Fruit fly (Drosophila melanogaster) whole organism, wandering third instar larva: ENCODE measurements around the gene vih.

ENCODE experiments used
- Abd-B ChIP-seq: fragments of >200 bp; optimal IDR thresholded peaks from 2 replicates; lab custom pipeline; 2017; ENCODE audit warnings: missing biosample characterization, missing genetic modification characterization
- CG32264 ChIP-seq: fragments of 200-800 bp; sonication (Bioruptor generic); optimal IDR thresholded peaks from 2 replicates; lab custom pipeline; 2016; ENCODE audit warnings: missing biosample characterization, missing genetic modification characterization
- CG9705 ChIP-seq: fragments of 200-800 bp; sonication (Bioruptor generic); optimal IDR thresholded peaks from 2 replicates; lab custom pipeline; 2018; ENCODE audit warnings: missing biosample characterization, mild to moderate bottlenecking, missing genetic modification characterization
- CrebA ChIP-seq: fragments of 200-800 bp; sonication (Bioruptor generic); optimal IDR thresholded peaks from 2 replicates; lab custom pipeline; 2016; ENCODE audit warnings: missing biosample characterization, mild to moderate bottlenecking, missing genetic modification characterization, borderline replicate concordance
- Dfd ChIP-seq: fragments of >200 bp; optimal IDR thresholded peaks from 2 replicates; lab custom pipeline; 2017; ENCODE audit warnings: missing biosample characterization, missing genetic modification characterization
- Dif ChIP-seq: fragments of 200-275, 200-300 bp; sonication (Bioruptor generic); optimal IDR thresholded peaks from 2 replicates; lab custom pipeline; 2018; ENCODE audit warnings: missing biosample characterization, missing genetic modification characterization; ENCODE audit not compliant: partially characterized antibody
- GATAd ChIP-seq: sonication (Bioruptor generic); optimal IDR thresholded peaks from 2 replicates; lab custom pipeline; 2016; ENCODE audit warnings: missing biosample characterization, missing genetic modification characterization
- HLH106 ChIP-seq: fragments of 200-800 bp; optimal IDR thresholded peaks from 3 replicates; lab custom pipeline; 2019; ENCODE audit warnings: missing biosample characterization, mild to moderate bottlenecking, missing genetic modification characterization, moderate library complexity
- Hnf4 ChIP-seq: fragments of 200-800 bp; sonication (Bioruptor generic); optimal IDR thresholded peaks from 2 replicates; lab custom pipeline; 2016; ENCODE audit warnings: missing biosample characterization, mild to moderate bottlenecking, missing genetic modification characterization
- Hr78 ChIP-seq: fragments of >200 bp; optimal IDR thresholded peaks from 2 replicates; lab custom pipeline; 2017; ENCODE audit warnings: missing biosample characterization, missing genetic modification characterization
- Hr83 ChIP-seq: fragments of 200-300 bp; sonication (Bioruptor generic); optimal IDR thresholded peaks from 2 replicates; lab custom pipeline; 2016; ENCODE audit warnings: missing biosample characterization, mild to moderate bottlenecking, missing genetic modification characterization, moderate library complexity; ENCODE audit not compliant: poor library complexity, severe bottlenecking
- Jra ChIP-seq: sonication (Bioruptor generic); optimal IDR thresholded peaks from 2 replicates; lab custom pipeline; 2016; ENCODE audit warnings: missing biosample characterization, missing genetic modification characterization
- Mio ChIP-seq: sonication (Bioruptor generic); optimal IDR thresholded peaks from 2 replicates; lab custom pipeline; 2016; ENCODE audit warnings: missing biosample characterization, missing genetic modification characterization
- Myc ChIP-seq: fragments of >200 bp; optimal IDR thresholded peaks from 2 replicates; lab custom pipeline; 2017
- N ChIP-seq: fragments of >200 bp; optimal IDR thresholded peaks from 2 replicates; lab custom pipeline; 2018; ENCODE audit warnings: missing biosample characterization, missing external identifiers, missing genetic modification characterization
- OdsH ChIP-seq: fragments of 200-800 bp; sonication (Bioruptor generic); optimal IDR thresholded peaks from 2 replicates; lab custom pipeline; 2016; ENCODE audit warnings: missing biosample characterization, mild to moderate bottlenecking, missing genetic modification characterization
- Rel ChIP-seq, 2 experiments: fragments of 200-800 bp; sonication (Bioruptor generic) in 1 of 2; optimal IDR thresholded peaks; 2 replicates in 1 of 2; 3 replicates in 1 of 2; lab custom pipeline; 2016 to 2019; ENCODE audit warnings: mild to moderate bottlenecking in 2 of 2, missing biosample characterization in 2 of 2, missing genetic modification characterization in 2 of 2, moderate library complexity in 1 of 2
- Sp1 ChIP-seq: fragments of 200-800 bp; sonication (Bioruptor generic); optimal IDR thresholded peaks from 3 replicates; lab custom pipeline; 2019; ENCODE audit warnings: missing biosample characterization, mild to moderate bottlenecking, missing genetic modification characterization, moderate library complexity
- Vsx2 ChIP-seq: fragments of 200-300, 225-300 bp; sonication (Bioruptor generic); optimal IDR thresholded peaks from 2 replicates; lab custom pipeline; 2018; ENCODE audit warnings: missing biosample characterization, missing genetic modification characterization; ENCODE audit not compliant: partially characterized antibody
- br ChIP-seq: fragments of 200-800 bp; sonication (Bioruptor generic); optimal IDR thresholded peaks from 2 replicates; lab custom pipeline; 2016; ENCODE audit warnings: missing biosample characterization, missing genetic modification characterization
- brk ChIP-seq: fragments of 200-800 bp; sonication (Bioruptor generic); optimal IDR thresholded peaks from 2 replicates; lab custom pipeline; 2016; ENCODE audit warnings: missing biosample characterization, mild to moderate bottlenecking, missing genetic modification characterization
- dl ChIP-seq, 2 experiments: fragments of 175-275, 200-275 bp in 1 of 2; fragments of 200-275 bp in 1 of 2; sonication (Bioruptor generic); optimal IDR thresholded peaks; lab custom pipeline; 2018; ENCODE audit warnings: mild to moderate bottlenecking in 2 of 2, missing biosample characterization in 2 of 2, missing genetic modification characterization in 2 of 2, moderate library complexity in 2 of 2; ENCODE audit not compliant: partially characterized antibody in 2 of 2, insufficient read depth in 1 of 2
- dmrt93B ChIP-seq: fragments of 200-800 bp; sonication (Bioruptor generic); optimal IDR thresholded peaks from 2 replicates; lab custom pipeline; 2018; ENCODE audit warnings: missing biosample characterization, mild to moderate bottlenecking, missing genetic modification characterization
- dsf ChIP-seq: sonication (Bioruptor generic); optimal IDR thresholded peaks from 2 replicates; lab custom pipeline; 2016; ENCODE audit warnings: missing biosample characterization, missing genetic modification characterization, borderline replicate concordance
- ey ChIP-seq: fragments of 200-800 bp; sonication (Bioruptor generic); optimal IDR thresholded peaks from 2 replicates; lab custom pipeline; 2016; ENCODE audit warnings: missing biosample characterization, missing genetic modification characterization
- foxo ChIP-seq, 2 experiments: fragments of 200-800 bp; sonication (Bioruptor generic); optimal IDR thresholded peaks; 2 replicates in 1 of 2; 3 replicates in 1 of 2; lab custom pipeline; 2016 to 2017; ENCODE audit warnings: missing biosample characterization in 2 of 2, missing genetic modification characterization in 2 of 2
- fru ChIP-seq: fragments of 200-800 bp; sonication (Bioruptor generic); optimal IDR thresholded peaks from 3 replicates; lab custom pipeline; 2016; ENCODE audit warnings: missing biosample characterization, mild to moderate bottlenecking, missing genetic modification characterization
- h ChIP-seq: fragments of 200-800 bp; sonication (Bioruptor generic); optimal IDR thresholded peaks from 3 replicates; lab custom pipeline; 2016; ENCODE audit warnings: missing biosample characterization, mild to moderate bottlenecking, missing genetic modification characterization
- jim ChIP-seq: fragments of 175-275, 200-325 bp; sonication (Bioruptor generic); optimal IDR thresholded peaks from 2 replicates; lab custom pipeline; 2016; ENCODE audit warnings: missing biosample characterization, mild to moderate bottlenecking, missing genetic modification characterization
- lola ChIP-seq: fragments of >200 bp; optimal IDR thresholded peaks from 2 replicates; lab custom pipeline; 2017; ENCODE audit warnings: missing biosample characterization, missing genetic modification characterization
- pan ChIP-seq: fragments of >200 bp; optimal IDR thresholded peaks from 2 replicates; lab custom pipeline; 2017
- psq ChIP-seq: fragments of 200-800 bp; sonication (Bioruptor generic); optimal IDR thresholded peaks from 3 replicates; lab custom pipeline; 2017; ENCODE audit warnings: missing biosample characterization, mild to moderate bottlenecking, missing genetic modification characterization, moderate library complexity
- rgr ChIP-seq: fragments of 200-800 bp; sonication (Bioruptor generic); optimal IDR thresholded peaks from 3 replicates; lab custom pipeline; 2016; ENCODE audit warnings: missing biosample characterization, mild to moderate bottlenecking, missing genetic modification characterization
- sage ChIP-seq: fragments of 200-800 bp; sonication (Bioruptor generic); optimal IDR thresholded peaks from 2 replicates; lab custom pipeline; 2016; ENCODE audit warnings: missing biosample characterization, mild to moderate bottlenecking, missing genetic modification characterization
- sv ChIP-seq: fragments of 200-800 bp; sonication (Bioruptor generic); optimal IDR thresholded peaks from 3 replicates; lab custom pipeline; 2016; ENCODE audit warnings: missing biosample characterization, missing genetic modification characterization
- tai ChIP-seq: sonication (Bioruptor generic); optimal IDR thresholded peaks from 2 replicates; lab custom pipeline; 2016; ENCODE audit warnings: missing biosample characterization, missing genetic modification characterization
- usp ChIP-seq: fragments of >200 bp; optimal IDR thresholded peaks from 2 replicates; lab custom pipeline; 2017; ENCODE audit warnings: missing biosample characterization, missing genetic modification characterization
- woc ChIP-seq: sonication (Bioruptor generic); optimal IDR thresholded peaks from 2 replicates; lab custom pipeline; 2016; ENCODE audit warnings: missing biosample characterization, mild to moderate bottlenecking, missing genetic modification characterization

Gene vih

dm6 chr3L:12503865-12504650, at the start of gene vih, which contains the start of gene CG10646:
TSS of gene vih (plus strand) at chr3L:12504292.
TSS of gene CG10646 (minus strand) at chr3L:12503894.
- TF ChIP-seq sage (GFP tag; lab: Kevin White, UChicago) (no peak), Hr83 (GFP tag; lab: Kevin White, UChicago) (peak; percentile 47), dmrt93B (GFP tag; lab: Kevin White, UChicago) (no peak), tai (GFP tag; lab: Kevin White, UChicago) (no peak), foxo (GFP tag; optimal IDR thresholded peaks at IDR 0.05; lab: Kevin White, UChicago) (peak in 1 of 2 experiments; percentile 66), usp (GFP tag; lab: Kevin White, UChicago) (no peak), rgr (GFP tag; lab: Kevin White, UChicago) (peak; percentile 60), Myc (lab: Kevin White, UChicago) (peak; percentile 47), br (peak; percentile 11), HLH106 (peak; percentile 45), Abd-B (GFP tag; lab: Kevin White, UChicago) (no peak), psq (GFP tag; lab: Kevin White, UChicago) (peak; percentile 67), dl (GFP tag; optimal IDR thresholded peaks at IDR 0.05; lab: Kevin White, UChicago; ENCODE audit: insufficient read depth in 1 of 2, partially characterized antibody in 2 of 2) (no peak), CG9705 (peak; percentile 40), h (GFP tag; lab: Kevin White, UChicago) (peak; percentile 59), Rel (GFP tag; optimal IDR thresholded peaks at IDR 0.05; lab: Kevin White, UChicago) (no peak), Rel (tag; optimal IDR thresholded peaks at IDR 0.05; lab: Kevin White, UChicago) (peak; percentile 43), Sp1 (peak; percentile 54), fru (GFP tag; lab: Kevin White, UChicago) (peak; percentile 50), dsf (GFP tag; lab: Kevin White, UChicago) (peak; percentile 24), OdsH (peak; percentile 37), ey (GFP tag; lab: Kevin White, UChicago) (peak; percentile 12), Mio (no peak)

dm6 chr3L:12455034-12455433, 49.1 kb upstream of the vih start:
- TF ChIP-seq Myc (lab: Kevin White, UChicago), result no peak
- no peak for TF ChIP-seq sage (GFP tag; lab: Kevin White, UChicago)
- no peak for TF ChIP-seq pan (lab: Kevin White, UChicago)
- no peak for TF ChIP-seq GATAd

dm6 chr3L:12456916-12457662, 47.0 kb upstream of the vih start:
- TF ChIP-seq sv, result peak; percentile 24
- no peak for TF ChIP-seq Hr83 (GFP tag; lab: Kevin White, UChicago)
- no peak for TF ChIP-seq N (GFP tag; lab: Kevin White, UChicago)
- no peak for TF ChIP-seq Rel (GFP tag; optimal IDR thresholded peaks at IDR 0.05; lab: Kevin White, UChicago)
- no peak for TF ChIP-seq Rel (tag; optimal IDR thresholded peaks at IDR 0.05; lab: Kevin White, UChicago)
- TF ChIP-seq HLH106, result peak; percentile 56
- no peak for TF ChIP-seq CG32264 (GFP tag; lab: Kevin White, UChicago)
- peak; percentile 48 for TF ChIP-seq OdsH
- no peak for TF ChIP-seq brk (GFP tag; lab: Kevin White, UChicago)
- TF ChIP-seq lola (GFP tag; lab: Kevin White, UChicago), result no peak
- TF ChIP-seq rgr (GFP tag; lab: Kevin White, UChicago), result peak; percentile 39
- peak; percentile 42 for TF ChIP-seq ey (GFP tag; lab: Kevin White, UChicago)
- no peak for TF ChIP-seq tai (GFP tag; lab: Kevin White, UChicago)
- no peak for TF ChIP-seq Dif
- TF ChIP-seq jim (GFP tag; lab: Kevin White, UChicago), result no peak
- TF ChIP-seq Mio, result no peak
- peak; percentile 35 for TF ChIP-seq woc
- peak in 1 of 2 experiments; percentile 56 for TF ChIP-seq foxo (GFP tag; optimal IDR thresholded peaks at IDR 0.05; lab: Kevin White, UChicago)
- TF ChIP-seq GATAd, result no peak
- no peak for TF ChIP-seq pan (lab: Kevin White, UChicago)
- peak; percentile 51 for TF ChIP-seq fru (GFP tag; lab: Kevin White, UChicago)
- peak; percentile 55 for TF ChIP-seq psq (GFP tag; lab: Kevin White, UChicago)
- TF ChIP-seq Hr78 (GFP tag; lab: Kevin White, UChicago), result no peak
- peak; percentile 59 for TF ChIP-seq h (GFP tag; lab: Kevin White, UChicago)
- TF ChIP-seq dl (GFP tag; optimal IDR thresholded peaks at IDR 0.05; lab: Kevin White, UChicago; ENCODE audit: insufficient read depth in 1 of 2, partially characterized antibody in 2 of 2), result no peak
- TF ChIP-seq br, result peak; percentile 10
- peak; percentile 58 for TF ChIP-seq Sp1
- no peak for TF ChIP-seq Jra
- no peak for TF ChIP-seq Myc (lab: Kevin White, UChicago)
- TF ChIP-seq Vsx2 (GFP tag; lab: Kevin White, UChicago), result no peak
- no peak for TF ChIP-seq usp (GFP tag; lab: Kevin White, UChicago)
- no peak for TF ChIP-seq dsf (GFP tag; lab: Kevin White, UChicago)
- no peak for TF ChIP-seq dmrt93B (GFP tag; lab: Kevin White, UChicago)
- peak; percentile 14 for TF ChIP-seq Hnf4 (GFP tag; lab: Kevin White, UChicago)
- TF ChIP-seq Dfd, result peak; percentile 10
- TF ChIP-seq CrebA (GFP tag; lab: Kevin White, UChicago), result no peak
- no peak for TF ChIP-seq CG9705
